Worm (Caenorhabditis elegans): ENCODE measurements around the gene C08F11.10.
"Not testable (repeated sequence)": the region's sequence is repeated elsewhere in the genome, so short reads cannot be mapped to it uniquely, and the experiment has no call there.

DNA sequence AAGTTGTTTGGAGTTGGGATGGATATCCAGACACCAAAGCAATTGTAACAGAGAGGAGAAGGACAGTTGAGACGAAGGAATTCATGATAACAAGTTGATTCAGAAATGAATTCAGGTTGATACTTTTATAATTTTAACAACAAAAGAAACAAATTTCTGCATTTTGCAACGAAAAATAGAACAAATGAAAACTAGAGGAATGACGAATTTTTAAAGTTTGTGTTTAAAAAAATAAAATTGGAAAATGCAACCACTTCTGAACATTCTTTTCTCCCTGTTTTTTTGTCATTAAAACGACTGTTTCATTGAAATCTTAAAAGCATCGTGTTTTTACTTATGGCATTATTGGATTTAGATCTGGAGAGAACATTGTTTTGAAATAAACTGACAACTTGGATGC is 2.4 kb upstream of the C08F11.10 start, which contains the start of gene C08F11.12:
- not testable (repeated sequence) for TF ChIP-seq aly-1 (tag; optimal IDR thresholded peaks at IDR 0.05); tra-4 (tag; optimal IDR thresholded peaks at IDR 0.05); hmg-4 (GFP tag; optimal IDR thresholded peaks at IDR 0.05); hnd-1 (tag; optimal IDR thresholded peaks at IDR 0.05); ama-1 (optimal IDR thresholded peaks at IDR 0.05); B0310.2 (tag; optimal IDR thresholded peaks at IDR 0.05)

Measured in whole organism, early embryonic.